Worm (Caenorhabditis elegans): ENCODE results near the gene T19H12.15.

T19H12.15 gene

ce11 chrV:4879251-4879650 is at the start of gene T19H12.15:
TSS of gene T19H12.15 (minus strand) at chrV:4879351.
- no peak for TF ChIP-seq Y53F4B.3 (GFP tag; IDR thresholded peaks at IDR 0.05)

- TF ChIP-seq tbp1 (GFP tag; optimal IDR thresholded peaks at IDR 0.05), result no peak
- no peak for TF ChIP-seq mes-4 (tag; optimal IDR thresholded peaks at IDR 0.05)
- TF ChIP-seq him-1 (tag; optimal IDR thresholded peaks at IDR 0.05), result no peak
- no peak for TF ChIP-seq ceh-91 (GFP tag; IDR thresholded peaks at IDR 0.05)
- no peak for TF ChIP-seq ceh-40 (GFP tag; IDR thresholded peaks at IDR 0.05)
- no peak for TF ChIP-seq D2030.7 (GFP tag; IDR thresholded peaks at IDR 0.05)
- TF ChIP-seq lsy-27 (tag; optimal IDR thresholded peaks at IDR 0.05; ENCODE audit: borderline replicate concordance, insufficient read depth), result no peak
- no peak for TF ChIP-seq nhr-179 (tag; optimal IDR thresholded peaks at IDR 0.05)
- no peak for TF ChIP-seq athp-1 (tag; optimal IDR thresholded peaks at IDR 0.05)
- no peak for TF ChIP-seq Y53G8AR.9 (GFP tag; conservative IDR thresholded peaks at IDR 0.05)
- TF ChIP-seq F57C9.4 (tag; optimal IDR thresholded peaks at IDR 0.05), result no peak
- no peak for TF ChIP-seq dpff-1 (tag; optimal IDR thresholded peaks at IDR 0.05)
- no peak for TF ChIP-seq F55B11.4 (tag; optimal IDR thresholded peaks at IDR 0.05; ENCODE audit: borderline replicate concordance, insufficient read depth)
- TF ChIP-seq unc-130 (GFP tag; optimal IDR thresholded peaks at IDR 0.05), result no peak
- no peak for TF ChIP-seq attf-3 (GFP tag; conservative IDR thresholded peaks at IDR 0.05)
- no peak for TF ChIP-seq bed-1 (GFP tag; IDR thresholded peaks at IDR 0.05)
- TF ChIP-seq nhr-90 (tag; optimal IDR thresholded peaks at IDR 0.05), result no peak
- no peak for TF ChIP-seq madf-3 (GFP tag; IDR thresholded peaks at IDR 0.05)
- TF ChIP-seq F10E7.11 (tag; optimal IDR thresholded peaks at IDR 0.05), result no peak
- TF ChIP-seq lir-1 (GFP tag; conservative IDR thresholded peaks at IDR 0.05), result no peak
These were observed 47.2 kb upstream of the T19H12.15 start, which contains the start of gene srh-21 for ce11 chrV:4926371-4926770. TSS of gene srh-21 (plus strand) at chrV:4926671.

- TF ChIP-seq nfyb-1 (GFP tag; IDR thresholded peaks at IDR 0.05) (no peak), madf-3 (GFP tag; IDR thresholded peaks at IDR 0.05) (no peak), ztf-25 (GFP tag; IDR thresholded peaks at IDR 0.05) (no peak), tbp1 (GFP tag; optimal IDR thresholded peaks at IDR 0.05) (no peak), zfh-2 (GFP tag; conservative IDR thresholded peaks at IDR 0.05) (no peak), hlh-26 (GFP tag; conservative IDR thresholded peaks at IDR 0.05) (no peak)
These were observed 45.5 kb upstream of the T19H12.15 start, which contains the start of gene srh-20 for ce11 chrV:4924618-4925017. TSS of gene srh-20 (plus strand) at chrV:4924918.

ce11 chrV:4922024-4922423 is 42.9 kb upstream of the T19H12.15 start, which contains the start of gene srh-22:
TSS of gene srh-22 (plus strand) at chrV:4922324.
- TF ChIP-seq mcd-1 (GFP tag; IDR thresholded peaks at IDR 0.05) (no peak), attf-6 (GFP tag; IDR thresholded peaks at IDR 0.05) (no peak), madf-3 (GFP tag; IDR thresholded peaks at IDR 0.05) (no peak), ztf-25 (GFP tag; IDR thresholded peaks at IDR 0.05) (no peak), B0019.2 (GFP tag; conservative IDR thresholded peaks at IDR 0.05) (no peak), rec-8 (tag; optimal IDR thresholded peaks at IDR 0.05) (no peak), sdz-38 (tag; optimal IDR thresholded peaks at IDR 0.05) (no peak), lin-40 (tag; optimal IDR thresholded peaks at IDR 0.05) (no peak), lin-35 (GFP tag; optimal IDR thresholded peaks at IDR 0.05) (no peak), F57A8.1 (GFP tag; optimal IDR thresholded peaks at IDR 0.05) (no peak), fkh-3 (tag; optimal IDR thresholded peaks at IDR 0.05) (no peak), Y79H2A.3 (GFP tag; conservative IDR thresholded peaks at IDR 0.05) (no peak), F22D6.2 (tag; optimal IDR thresholded peaks at IDR 0.05) (no peak), nhr-80 (tag; optimal IDR thresholded peaks at IDR 0.05) (no peak), ekl-4 (GFP tag; IDR thresholded peaks at IDR 0.05) (no peak)
